Worm (Caenorhabditis elegans): ENCODE data around the gene mrp-4.

mrp-4 gene

ce11 chrX:9933291-9934008 is 49.4 kb downstream of the mrp-4 start:
- TF ChIP-seq nhr-25 (tag; optimal IDR thresholded peaks at IDR 0.05) (no peak), mbf-1 (tag; optimal IDR thresholded peaks at IDR 0.05) (no peak), ceh-16 (tag; optimal IDR thresholded peaks at IDR 0.05) (no peak), peb-1 (tag; optimal IDR thresholded peaks at IDR 0.05) (no peak), blmp-1 (tag; optimal IDR thresholded peaks at IDR 0.05; ENCODE audit: insufficient read depth) (no peak), ama-1 (optimal IDR thresholded peaks at IDR 0.05) (peak; percentile 2), unc-55 (GFP tag; optimal IDR thresholded peaks at IDR 0.05) (no peak), sem-4 (tag; optimal IDR thresholded peaks at IDR 0.05) (no peak), nhr-129 (tag; optimal IDR thresholded peaks at IDR 0.05) (peak; percentile 38), skn-1 (tag; optimal IDR thresholded peaks at IDR 0.05) (no peak), elt-1 (tag; optimal IDR thresholded peaks at IDR 0.05) (no peak), alr-1 (tag; optimal IDR thresholded peaks at IDR 0.05) (no peak), egl-27 (tag; optimal IDR thresholded peaks at IDR 0.05) (no peak)

DNA sequence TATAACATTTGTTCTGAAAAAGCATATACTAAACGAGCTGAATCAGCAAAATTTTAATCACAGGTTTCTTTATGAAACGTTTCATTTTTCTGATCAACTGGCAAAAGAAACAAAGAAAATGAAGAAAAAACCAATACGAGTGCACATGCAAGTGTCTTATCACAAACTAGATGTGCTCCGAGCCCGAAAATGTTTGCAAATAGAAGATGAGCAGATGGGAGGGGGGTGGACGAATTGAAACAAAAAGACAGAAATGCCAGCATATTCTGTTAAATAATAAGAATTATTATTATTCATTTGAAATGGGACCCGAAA is 49.9 kb downstream of the mrp-4 start:
- TF ChIP-seq fos-1 (tag; optimal IDR thresholded peaks at IDR 0.05) (peak; percentile 79), nhr-21 (tag; optimal IDR thresholded peaks at IDR 0.05) (no peak), ceh-82 (tag; optimal IDR thresholded peaks at IDR 0.05) (no peak), sem-4 (tag; optimal IDR thresholded peaks at IDR 0.05) (no peak), mdl-1 (tag; optimal IDR thresholded peaks at IDR 0.05) (no peak), egl-27 (tag; optimal IDR thresholded peaks at IDR 0.05) (no peak), sma-3 (GFP tag; optimal IDR thresholded peaks at IDR 0.05) (no peak)

DNA sequence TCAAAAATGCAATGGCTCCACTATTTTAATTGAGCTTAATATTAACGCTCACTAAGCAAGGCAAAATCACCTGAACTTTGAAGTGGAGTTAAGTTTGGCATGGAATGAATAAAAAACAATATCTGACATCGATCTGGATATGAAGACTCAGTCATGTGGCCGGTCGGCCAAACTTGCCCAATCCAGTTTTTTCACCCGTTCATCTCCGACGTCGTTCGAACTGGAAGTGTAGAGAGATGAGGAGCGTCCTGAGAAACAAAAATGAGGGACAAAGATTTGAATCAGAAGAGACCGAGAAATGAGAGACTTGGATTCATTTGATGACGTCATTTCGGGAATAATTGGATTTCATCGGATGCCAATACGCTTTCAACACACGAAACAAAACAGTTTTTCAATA is 54.0 kb downstream of the mrp-4 start:
- TF ChIP-seq fos-1 (tag; optimal IDR thresholded peaks at IDR 0.05) (no peak), nhr-21 (tag; optimal IDR thresholded peaks at IDR 0.05) (peak; percentile 56), sem-4 (tag; optimal IDR thresholded peaks at IDR 0.05) (peak; percentile 39), nhr-25 (tag; optimal IDR thresholded peaks at IDR 0.05) (peak; percentile 30)

DNA sequence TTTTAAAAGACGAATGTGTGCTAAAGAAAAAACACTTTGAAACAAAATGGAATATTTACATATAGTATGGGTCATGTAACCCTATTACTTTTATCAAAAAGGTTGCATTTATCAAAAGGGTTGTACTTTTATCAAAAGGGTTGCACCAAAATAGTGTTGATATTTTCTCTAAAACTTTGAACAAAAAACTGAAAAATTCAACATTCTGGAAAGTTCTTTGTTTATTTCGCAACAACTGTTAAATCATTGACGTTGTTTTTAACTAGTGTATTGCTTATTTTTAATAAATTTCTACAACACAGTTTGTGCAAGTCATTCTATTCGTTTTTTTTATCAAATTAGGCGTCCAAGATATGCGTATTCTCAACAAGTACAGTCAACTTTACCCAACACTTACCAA is 54.5 kb downstream of the mrp-4 start, which contains the start of the genes C17G1.5 and C17G1.14:
C17G1.5 (plus strand) TSS at position 266 of the 400 bp plus-strand sequence.
C17G1.14 (plus strand) TSS at position 277 of the 400 bp plus-strand sequence.
- TF ChIP-seq unc-55 (GFP tag; optimal IDR thresholded peaks at IDR 0.05) = peak; percentile 2
- no peak for TF ChIP-seq zag-1 (tag; optimal IDR thresholded peaks at IDR 0.05)

All from whole organism, L2 larva.